Fruit fly (Drosophila melanogaster) whole organism, embryonic: ENCODE data around the gene Peritrophin-A.
A peak's percentile ranks its signal among the peaks of the same experiment; 100 is the strongest.

Experiments used
- CG10431 ChIP-seq: fragments of 200-800 bp; sonication (Bioruptor generic); optimal IDR thresholded peaks from 3 replicates; lab custom pipeline; 2018; ENCODE audit warnings: missing biosample characterization, mild to moderate bottlenecking, missing genetic modification characterization
- CG11504 ChIP-seq: fragments of 200-800 bp; sonication (Bioruptor generic); optimal IDR thresholded peaks from 3 replicates; lab custom pipeline; 2019; ENCODE audit warnings: missing biosample characterization, mild to moderate bottlenecking, missing genetic modification characterization, moderate library complexity
- CG12071 ChIP-seq: fragments of 200-800 bp; sonication (Bioruptor generic); optimal IDR thresholded peaks from 3 replicates; lab custom pipeline; 2018; ENCODE audit warnings: missing biosample characterization, mild to moderate bottlenecking, missing genetic modification characterization
- CG12769 ChIP-seq: fragments of 200-800 bp; sonication (Bioruptor generic); optimal IDR thresholded peaks from 2 replicates; lab custom pipeline; 2019; ENCODE audit warnings: missing biosample characterization, mild to moderate bottlenecking, missing genetic modification characterization, moderate library complexity
- CG13123 ChIP-seq: fragments of 200-800 bp; sonication (Bioruptor generic); optimal IDR thresholded peaks from 2 replicates; lab custom pipeline; 2016; ENCODE audit warnings: missing biosample characterization, missing genetic modification characterization
- CG1647 ChIP-seq: fragments of 200-800 bp; sonication (Bioruptor generic); optimal IDR thresholded peaks from 3 replicates; lab custom pipeline; 2016; ENCODE audit warnings: missing biosample characterization, missing genetic modification characterization
- CG30020 ChIP-seq: fragments of 200-800 bp; optimal IDR thresholded peaks from 2 replicates; lab custom pipeline; 2019; ENCODE audit warnings: missing biosample characterization, mild to moderate bottlenecking, missing genetic modification characterization, moderate library complexity
- CG3407 ChIP-seq: fragments of 200-800 bp; sonication (Bioruptor generic); optimal IDR thresholded peaks from 2 replicates; lab custom pipeline; 2018; ENCODE audit warnings: missing biosample characterization, mild to moderate bottlenecking, missing genetic modification characterization
- CG34422 ChIP-seq: fragments of 200-800 bp; sonication (Bioruptor generic); IDR thresholded peaks from 3 replicates; pipeline ENCODE4 v1.3.6; 2022; ENCODE audit warnings: missing biosample characterization, missing genetic modification characterization
- CG43689 ChIP-seq: fragments of 200-800 bp; sonication (Bioruptor generic); IDR thresholded peaks from 2 replicates; pipeline ENCODE4 v1.3.6; 2022; ENCODE audit warnings: missing biosample characterization, missing genetic modification characterization
- CG5180 ChIP-seq: fragments of 200-800 bp; sonication (Bioruptor generic); optimal IDR thresholded peaks from 3 replicates; lab custom pipeline; 2017; ENCODE audit warnings: missing biosample characterization, missing genetic modification characterization, mild to moderate bottlenecking, moderate library complexity, missing genetic modification reagents
- CG6854 ChIP-seq: fragments of 200-800 bp; sonication (Bioruptor generic); optimal IDR thresholded peaks from 3 replicates; lab custom pipeline; 2017; ENCODE audit warnings: missing biosample characterization, mild to moderate bottlenecking, missing genetic modification characterization
- CHES-1-like ChIP-seq: fragments of 200-800 bp; sonication (Bioruptor generic); optimal IDR thresholded peaks from 2 replicates; lab custom pipeline; 2016; ENCODE audit warnings: missing biosample characterization, missing genetic modification characterization
- CoRest ChIP-seq: fragments of 200-800 bp; sonication (Bioruptor generic); optimal IDR thresholded peaks from 3 replicates; lab custom pipeline; 2018; ENCODE audit warnings: missing biosample characterization, mild to moderate bottlenecking, missing genetic modification characterization, moderate library complexity
- D19B ChIP-seq: fragments of 200-800 bp; sonication (Bioruptor generic); optimal IDR thresholded peaks from 2 replicates; lab custom pipeline; 2017; ENCODE audit warnings: missing biosample characterization, mild to moderate bottlenecking, missing genetic modification characterization
- Dfd ChIP-seq, 2 experiments: fragments of >200 bp; optimal IDR thresholded peaks; 2 replicates each; lab custom pipeline; 2017; ENCODE audit warnings: missing biosample characterization in 2 of 2, missing genetic modification characterization in 2 of 2
- Dip3 ChIP-seq: fragments of 200-800 bp; sonication (Bioruptor generic); optimal IDR thresholded peaks from 3 replicates; lab custom pipeline; 2016; ENCODE audit warnings: missing biosample characterization, missing genetic modification characterization
- H2.0 ChIP-seq: fragments of 200-800 bp; sonication (Bioruptor generic); IDR thresholded peaks from 2 replicates; pipeline ENCODE4 v1.3.6; 2022; ENCODE audit warnings: missing biosample characterization, missing genetic modification characterization
- HLH54F ChIP-seq: fragments of 200-800 bp; sonication (Bioruptor generic); optimal IDR thresholded peaks from 3 replicates; lab custom pipeline; 2016; ENCODE audit warnings: missing biosample characterization, missing genetic modification characterization
- Hey ChIP-seq: fragments of 200-800 bp; sonication (Bioruptor generic); optimal IDR thresholded peaks from 3 replicates; lab custom pipeline; 2018; ENCODE audit warnings: missing biosample characterization, mild to moderate bottlenecking, missing genetic modification characterization
- Jarid2 ChIP-seq: fragments of 200-800 bp; sonication (Bioruptor generic); optimal IDR thresholded peaks from 3 replicates; lab custom pipeline; 2017; ENCODE audit warnings: mild to moderate bottlenecking, missing biosample characterization, missing genetic modification reagents, missing genetic modification characterization
- Lhr ChIP-seq: fragments of 200-800 bp; sonication (Bioruptor generic); optimal IDR thresholded peaks from 3 replicates; lab custom pipeline; 2017; ENCODE audit warnings: mild to moderate bottlenecking, missing biosample characterization, missing genetic modification reagents, missing genetic modification characterization
- Med ChIP-seq: fragments of 200-800 bp; sonication (Bioruptor generic); peaks from one replicate; lab custom pipeline; 2016; ENCODE audit warnings: missing biosample characterization, missing genetic modification characterization, mild to moderate bottlenecking, inconsistent platforms, moderate library complexity
- Neu2 ChIP-seq: fragments of 200-800 bp; sonication (Bioruptor generic); optimal IDR thresholded peaks from 3 replicates; lab custom pipeline; 2016; ENCODE audit warnings: missing biosample characterization, missing genetic modification characterization, borderline replicate concordance
- Nf-YC ChIP-seq: fragments of 200-800 bp; optimal IDR thresholded peaks from 3 replicates; lab custom pipeline; 2019; ENCODE audit warnings: missing biosample characterization, mild to moderate bottlenecking, missing genetic modification characterization, moderate library complexity
- Vsx1 ChIP-seq: fragments of 200-800 bp; sonication (Bioruptor generic); optimal IDR thresholded peaks from 2 replicates; lab custom pipeline; 2017; ENCODE audit warnings: missing biosample characterization, mild to moderate bottlenecking, missing genetic modification characterization, missing genetic modification reagents
- ab ChIP-seq: fragments of 200-800 bp; sonication (Bioruptor generic); optimal IDR thresholded peaks from 2 replicates; lab custom pipeline; 2016; ENCODE audit warnings: missing biosample characterization, missing genetic modification characterization
- abd-A ChIP-seq: fragments of 200-800 bp; sonication (Bioruptor generic); optimal IDR thresholded peaks from 3 replicates; lab custom pipeline; 2019; ENCODE audit warnings: missing biosample characterization, mild to moderate bottlenecking, missing genetic modification characterization, moderate library complexity
- chinmo ChIP-seq: fragments of 200-800 bp; sonication (Bioruptor generic); IDR thresholded peaks from 4 replicates; pipeline ENCODE4 v1.3.6; 2022; ENCODE audit warnings: missing biosample characterization, missing genetic modification characterization; ENCODE audit not compliant: partially characterized antibody
- crol ChIP-seq: fragments of 200-800 bp; sonication (Bioruptor generic); IDR thresholded peaks from 2 replicates; pipeline ENCODE4 v1.3.6; 2022; ENCODE audit warnings: missing biosample characterization, missing genetic modification characterization
- fu2 ChIP-seq: fragments of 200-800 bp; sonication (Bioruptor generic); optimal IDR thresholded peaks from 2 replicates; lab custom pipeline; 2016; ENCODE audit warnings: missing biosample characterization, missing genetic modification characterization
- hb ChIP-seq: fragments of 200-800 bp; sonication (Bioruptor generic); IDR thresholded peaks from 3 replicates; pipeline ENCODE4 v1.3.6; 2022; ENCODE audit warnings: missing biosample characterization, missing genetic modification characterization; ENCODE audit not compliant: partially characterized antibody
- hkb ChIP-seq, 2 experiments: fragments of 200-800 bp in 1 of 2; fragments of >200 bp in 1 of 2; sonication (Bioruptor generic) in 1 of 2; IDR thresholded peaks in 1 of 2; optimal IDR thresholded peaks in 1 of 2; 2 replicates each; pipeline versions ENCODE4 v1.3.6 to Lab custom; 2017 to 2022; ENCODE audit warnings: missing biosample characterization in 1 of 2, missing genetic modification characterization in 1 of 2
- kni ChIP-seq: fragments of 200-800 bp; sonication (Bioruptor generic); optimal IDR thresholded peaks from 3 replicates; lab custom pipeline; 2017; ENCODE audit warnings: mild to moderate bottlenecking, missing biosample characterization, missing genetic modification reagents, missing genetic modification characterization
- knrl ChIP-seq: fragments of 200-800 bp; sonication (Bioruptor generic); IDR thresholded peaks from 3 replicates; pipeline ENCODE4 v1.3.6; 2022; ENCODE audit warnings: missing biosample characterization, missing genetic modification characterization; ENCODE audit not compliant: partially characterized antibody
- lbe ChIP-seq: fragments of 200-800 bp; sonication (Bioruptor generic); optimal IDR thresholded peaks from 2 replicates; lab custom pipeline; 2016; ENCODE audit warnings: missing biosample characterization, mild to moderate bottlenecking, missing genetic modification characterization
- mirr ChIP-seq: fragments of 200-800 bp; sonication (Bioruptor generic); optimal IDR thresholded peaks from 3 replicates; lab custom pipeline; 2018; ENCODE audit warnings: missing biosample characterization, mild to moderate bottlenecking, missing genetic modification characterization
- onecut ChIP-seq: fragments of 200-800 bp; sonication (Bioruptor generic); IDR thresholded peaks from 2 replicates; pipeline ENCODE4 v1.3.6; 2022; ENCODE audit warnings: missing biosample characterization, missing genetic modification characterization
- org-1 ChIP-seq: fragments of 200-800 bp; sonication (Bioruptor generic); optimal IDR thresholded peaks from 2 replicates; lab custom pipeline; 2017; ENCODE audit warnings: missing biosample characterization, missing genetic modification characterization
- prd ChIP-seq, 3 experiments: fragments of >200 bp in 2 of 3; fragments of 200-800 bp in 1 of 3; sonication (Bioruptor generic) in 1 of 3; optimal IDR thresholded peaks in 2 of 3; IDR thresholded peaks in 1 of 3; 2 replicates in 2 of 3; 3 replicates in 1 of 3; pipeline versions ENCODE4 v1.3.6 to Lab custom; 2017 to 2022; ENCODE audit warnings: missing biosample characterization in 1 of 3, missing genetic modification characterization in 1 of 3
- psq ChIP-seq: fragments of 200-800 bp; sonication (Bioruptor generic); optimal IDR thresholded peaks from 2 replicates; lab custom pipeline; 2017; ENCODE audit warnings: missing biosample characterization, missing genetic modification characterization
- row ChIP-seq: fragments of 200-800 bp; sonication (Bioruptor generic); IDR thresholded peaks from 3 replicates; pipeline ENCODE4 v1.3.6; 2022; ENCODE audit warnings: missing biosample characterization, missing genetic modification characterization
- run ChIP-seq: fragments of 200-800 bp; sonication (Bioruptor generic); optimal IDR thresholded peaks from 3 replicates; lab custom pipeline; 2018; ENCODE audit warnings: missing biosample characterization, mild to moderate bottlenecking, missing genetic modification characterization
- salm ChIP-seq: fragments of 200-800 bp; sonication (Bioruptor generic); optimal IDR thresholded peaks from 2 replicates; lab custom pipeline; 2018; ENCODE audit warnings: missing biosample characterization, mild to moderate bottlenecking, missing genetic modification characterization
- sens ChIP-seq: fragments of 200-800 bp; sonication (Bioruptor generic); peaks from one replicate; lab custom pipeline; 2016; ENCODE audit warnings: missing biosample characterization, missing genetic modification characterization
- seq ChIP-seq: fragments of 200-800 bp; sonication (Bioruptor generic); IDR thresholded peaks from 2 replicates; pipeline ENCODE4 v1.3.6; 2022; ENCODE audit warnings: missing biosample characterization, missing genetic modification characterization
- tx ChIP-seq: fragments of 200-800 bp; sonication (Bioruptor generic); optimal IDR thresholded peaks from 2 replicates; lab custom pipeline; 2016; ENCODE audit warnings: missing biosample characterization, missing genetic modification characterization
- vfl ChIP-seq: fragments of 200-800 bp; sonication (Bioruptor generic); optimal IDR thresholded peaks from 2 replicates; lab custom pipeline; 2016; ENCODE audit warnings: missing biosample characterization, missing genetic modification characterization
- vvl ChIP-seq: fragments of 200-800 bp; sonication (Bioruptor generic); IDR thresholded peaks from 2 replicates; pipeline ENCODE4 v1.3.6; 2022; ENCODE audit warnings: missing biosample characterization, missing genetic modification characterization

Peritrophin-A gene

DNA sequence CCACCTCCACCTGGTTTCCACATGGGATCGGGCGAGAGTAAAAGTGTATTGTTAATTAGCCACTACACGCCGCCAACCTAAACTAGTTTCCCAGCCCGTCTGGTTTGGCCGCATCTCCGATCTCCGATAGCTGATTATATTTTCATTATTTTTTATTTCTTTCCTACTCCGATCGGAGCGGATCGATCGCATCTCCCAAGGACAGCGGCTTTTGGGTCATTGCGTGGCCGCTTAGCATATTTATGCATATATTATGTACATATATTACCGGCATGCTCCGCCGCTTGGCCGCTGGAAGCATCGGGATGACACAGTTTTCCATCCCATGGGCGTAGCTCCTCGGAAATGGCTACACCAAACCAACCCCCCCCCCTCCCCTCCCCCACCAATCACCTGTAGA, 6.5 kb upstream of the Peritrophin-A start (continued):
- no peak for TF ChIP-seq H2.0 (GFP tag; lab: Robert Waterston, UW)
- TF ChIP-seq Dip3: no peak
- TF ChIP-seq CG43689 (GFP tag; lab: Robert Waterston, UW): no peak
- peak; percentile 47 for TF ChIP-seq Vsx1 (GFP tag; lab: Kevin White, UChicago)
- no peak for TF ChIP-seq row (GFP tag; lab: Robert Waterston, UW)
- no peak for TF ChIP-seq vfl (GFP tag; lab: Kevin White, UChicago)
- no peak for TF ChIP-seq CHES-1-like (GFP tag; lab: Kevin White, UChicago)
- TF ChIP-seq tx (GFP tag; lab: Kevin White, UChicago): no peak
- TF ChIP-seq ab: no peak
- TF ChIP-seq crol: peak; percentile 64
- no peak for TF ChIP-seq Hey (tag; lab: Kevin White, UChicago)
- no peak for TF ChIP-seq CG11504 (tag; lab: Kevin White, UChicago)
- TF ChIP-seq CG5180 (GFP tag; lab: Kevin White, UChicago): no peak
- no peak for TF ChIP-seq CoRest (tag; lab: Kevin White, UChicago)
- no peak for TF ChIP-seq hkb (optimal IDR thresholded peaks at IDR 0.05; lab: Kevin White, UChicago)
- no peak for TF ChIP-seq hkb (GFP tag; IDR thresholded peaks at IDR 0.05; lab: Robert Waterston, UW)
- TF ChIP-seq CG1647: no peak
- TF ChIP-seq knrl (GFP tag; lab: Robert Waterston, UW): no peak
- TF ChIP-seq sens (GFP tag; lab: Kevin White, UChicago): no peak
- peak; percentile 8 for TF ChIP-seq kni (GFP tag; lab: Kevin White, UChicago)
- no peak for TF ChIP-seq prd (optimal IDR thresholded peaks at IDR 0.05; lab: Kevin White, UChicago)
- no peak for TF ChIP-seq prd (GFP tag; IDR thresholded peaks at IDR 0.05; lab: Robert Waterston, UW)
- no peak for TF ChIP-seq Jarid2 (GFP tag; lab: Kevin White, UChicago)
- TF ChIP-seq abd-A (tag; lab: Kevin White, UChicago): peak; percentile 91
- TF ChIP-seq onecut (GFP tag; lab: Robert Waterston, UW): peak; percentile 40; the same call in 1 of the 2 replicates
- TF ChIP-seq vvl: peak; percentile 96
- TF ChIP-seq hb (GFP tag; lab: Robert Waterston, UW): no peak
- TF ChIP-seq Lhr (GFP tag; lab: Kevin White, UChicago): no peak
- TF ChIP-seq CG13123: no peak
- TF ChIP-seq CG10431: no peak
- TF ChIP-seq chinmo (GFP tag; lab: Robert Waterston, UW): peak; percentile 82; the same call in 2 of the 4 replicates
- TF ChIP-seq Dfd (GFP tag; optimal IDR thresholded peaks at IDR 0.05; lab: Kevin White, UChicago): no peak
- TF ChIP-seq CG6854 (GFP tag; lab: Kevin White, UChicago): no peak
- TF ChIP-seq salm: no peak
- TF ChIP-seq, all 482 proteins: peak for 12

DNA sequence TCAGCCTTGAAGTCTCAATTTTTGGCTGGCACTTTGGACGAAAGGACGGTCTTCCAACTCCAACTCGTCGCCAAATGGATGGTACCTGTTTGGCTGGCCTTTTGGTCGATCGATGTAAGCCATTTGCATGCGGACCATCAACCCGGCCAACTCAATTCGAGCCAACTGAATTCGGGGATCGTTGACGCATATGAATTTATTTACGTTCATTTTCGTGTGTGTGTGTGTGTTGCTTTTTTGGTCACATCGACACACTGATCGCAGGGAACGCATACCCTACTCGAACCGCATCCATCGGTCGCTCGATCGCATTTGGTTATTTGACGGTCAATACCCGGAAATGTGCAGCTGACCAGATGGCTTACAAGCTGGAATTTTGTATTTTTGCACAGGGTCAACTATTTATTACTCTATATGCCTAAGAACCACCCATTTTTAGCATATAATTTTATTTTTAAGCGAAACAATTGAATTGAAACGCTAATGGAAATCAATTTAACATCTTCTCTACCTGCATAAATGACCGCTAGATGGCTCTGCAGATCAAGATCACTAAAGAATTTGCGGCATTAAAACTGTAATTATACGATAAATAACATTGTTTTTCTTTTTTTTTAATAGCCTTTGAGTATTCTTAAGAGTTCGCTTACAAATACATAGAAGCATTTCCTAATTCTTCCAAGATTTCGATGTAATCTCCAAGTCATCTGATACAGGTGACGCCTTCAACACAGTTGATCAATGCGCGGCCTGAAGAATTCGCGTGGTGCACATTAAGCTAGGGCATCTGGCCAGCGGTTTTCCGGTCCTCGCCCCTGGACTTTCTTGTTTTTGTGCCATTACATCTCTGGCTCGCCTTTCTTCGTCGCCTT, 5.5 kb upstream of the Peritrophin-A start:
- TF ChIP-seq CG3407 (GFP tag; lab: Kevin White, UChicago) (no peak), CG30020 (tag; lab: Kevin White, UChicago) (no peak), HLH54F (GFP tag; lab: Kevin White, UChicago) (no peak), mirr (GFP tag; lab: Kevin White, UChicago) (no peak), lbe (GFP tag; lab: Kevin White, UChicago) (no peak), fu2 (no peak), CG34422 (GFP tag; lab: Robert Waterston, UW) (no peak), Med (peak; percentile 14), seq (GFP tag; lab: Robert Waterston, UW) (no peak), CoRest (tag; lab: Kevin White, UChicago) (no peak), run (tag; lab: Kevin White, UChicago) (no peak), CG12071 (GFP tag; lab: Kevin White, UChicago) (no peak), CG12769 (tag; lab: Kevin White, UChicago) (peak; percentile 71), org-1 (no peak), Nf-YC (tag; lab: Kevin White, UChicago) (no peak), D19B (no peak), Neu2 (GFP tag; lab: Kevin White, UChicago) (no peak), psq (GFP tag; lab: Kevin White, UChicago) (no peak)
